Fruit fly (Drosophila melanogaster) whole organism, embryonic: ENCODE results near the gene EloB.

Source experiments
- Abd-B ChIP-seq: fragments of 200-800 bp; sonication (Bioruptor generic); optimal IDR thresholded peaks from 2 replicates; lab custom pipeline; 2018; ENCODE audit warnings: missing biosample characterization, mild to moderate bottlenecking, missing genetic modification characterization, moderate library complexity
- Adf1 ChIP-seq: fragments of 200-800 bp; sonication (Bioruptor generic); IDR thresholded peaks from 2 replicates; pipeline ENCODE4 v1.3.6; 2022; ENCODE audit warnings: missing biosample characterization, missing genetic modification characterization
- Atf6 ChIP-seq: fragments of 200-800 bp; sonication (Bioruptor generic); IDR thresholded peaks from 2 replicates; pipeline ENCODE4 v1.3.6; 2022; ENCODE audit warnings: missing biosample characterization, missing genetic modification characterization
- Awh ChIP-seq: fragments of 200-800 bp; sonication (Bioruptor generic); IDR thresholded peaks from 2 replicates; pipeline ENCODE4, ENCODE4 v1.3.6; 2022; ENCODE audit warnings: missing biosample characterization, missing genetic modification characterization
- CG10654 ChIP-seq: fragments of 200-800 bp; sonication (Bioruptor generic); optimal IDR thresholded peaks from 2 replicates; lab custom pipeline; 2016; ENCODE audit warnings: missing biosample characterization, missing genetic modification characterization
- CG12236 ChIP-seq: fragments of 200-800 bp; sonication (Bioruptor generic); optimal IDR thresholded peaks from 2 replicates; lab custom pipeline; 2016; ENCODE audit warnings: missing biosample characterization, missing genetic modification characterization
- CG12744 ChIP-seq: fragments of 200-800 bp; sonication (Bioruptor generic); optimal IDR thresholded peaks from 2 replicates; lab custom pipeline; 2016; ENCODE audit warnings: missing biosample characterization, missing genetic modification characterization
- CG12942 ChIP-seq: fragments of 200-800 bp; sonication (Bioruptor generic); optimal IDR thresholded peaks from 3 replicates; lab custom pipeline; 2016; ENCODE audit warnings: missing biosample characterization, missing genetic modification characterization
- CG13123 ChIP-seq: fragments of 200-800 bp; sonication (Bioruptor generic); optimal IDR thresholded peaks from 2 replicates; lab custom pipeline; 2016; ENCODE audit warnings: missing biosample characterization, missing genetic modification characterization
- CG13296 ChIP-seq: fragments of 200-800 bp; sonication (Bioruptor generic); optimal IDR thresholded peaks from 3 replicates; lab custom pipeline; 2018; ENCODE audit warnings: missing biosample characterization, mild to moderate bottlenecking, missing genetic modification characterization
- CG13894 ChIP-seq: fragments of 200-800 bp; sonication (Bioruptor generic); optimal IDR thresholded peaks from 3 replicates; lab custom pipeline; 2018; ENCODE audit warnings: missing biosample characterization, mild to moderate bottlenecking, missing genetic modification characterization, moderate library complexity
- CG1529 ChIP-seq: fragments of 200-800 bp; sonication (Bioruptor generic); optimal IDR thresholded peaks from 3 replicates; lab custom pipeline; 2018; ENCODE audit warnings: missing biosample characterization, missing genetic modification characterization
- CG16863 ChIP-seq: fragments of 200-800 bp; sonication (Bioruptor generic); optimal IDR thresholded peaks from 3 replicates; lab custom pipeline; 2016; ENCODE audit warnings: missing biosample characterization, missing genetic modification characterization
- CG17385 ChIP-seq: fragments of 200-800 bp; sonication (Bioruptor generic); optimal IDR thresholded peaks from 3 replicates; lab custom pipeline; 2018; ENCODE audit warnings: missing biosample characterization, mild to moderate bottlenecking, missing genetic modification characterization
- CG31365 ChIP-seq: fragments of 200-800 bp; sonication (Bioruptor generic); optimal IDR thresholded peaks from 2 replicates; lab custom pipeline; 2018; ENCODE audit warnings: missing biosample characterization, mild to moderate bottlenecking, missing genetic modification characterization
- CG4328 ChIP-seq: fragments of 200-800 bp; sonication (Bioruptor generic); optimal IDR thresholded peaks from 3 replicates; lab custom pipeline; 2017; ENCODE audit warnings: missing biosample characterization, missing genetic modification reagents, missing genetic modification characterization
- CG5953 ChIP-seq: fragments of 200-800 bp; sonication (Bioruptor generic); IDR thresholded peaks from 2 replicates; pipeline ENCODE4 v1.3.6; 2022; ENCODE audit warnings: missing biosample characterization, missing genetic modification characterization
- CG6689 ChIP-seq: fragments of 200-800 bp; sonication (Bioruptor generic); IDR thresholded peaks from 2 replicates; pipeline ENCODE4 v1.3.6; 2022; ENCODE audit warnings: missing biosample characterization, missing genetic modification characterization
- CG8944 ChIP-seq: fragments of 200-800 bp; sonication (Bioruptor generic); optimal IDR thresholded peaks from 3 replicates; lab custom pipeline; 2016; ENCODE audit warnings: missing biosample characterization, missing genetic modification characterization
- CG9817 ChIP-seq: fragments of 200-800 bp; sonication (Bioruptor generic); optimal IDR thresholded peaks from 2 replicates; lab custom pipeline; 2018; ENCODE audit warnings: missing biosample characterization, mild to moderate bottlenecking, missing genetic modification characterization, moderate library complexity
- CHES-1-like ChIP-seq: fragments of 200-800 bp; sonication (Bioruptor generic); optimal IDR thresholded peaks from 2 replicates; lab custom pipeline; 2016; ENCODE audit warnings: missing biosample characterization, missing genetic modification characterization
- Camta ChIP-seq: fragments of 200-800 bp; sonication (Bioruptor generic); optimal IDR thresholded peaks from 2 replicates; lab custom pipeline; 2016; ENCODE audit warnings: missing biosample characterization, missing genetic modification characterization
- Doc2 ChIP-seq: fragments of 200-800 bp; sonication (Bioruptor generic); IDR thresholded peaks from 2 replicates; pipeline ENCODE4 v1.3.6; 2022; ENCODE audit warnings: missing biosample characterization, missing genetic modification characterization
- Fer1 ChIP-seq: fragments of 200-800 bp; sonication (Bioruptor generic); optimal IDR thresholded peaks from 2 replicates; lab custom pipeline; 2017; ENCODE audit warnings: missing biosample characterization, mild to moderate bottlenecking, missing genetic modification characterization
- Hey ChIP-seq: fragments of 200-800 bp; sonication (Bioruptor generic); optimal IDR thresholded peaks from 3 replicates; lab custom pipeline; 2018; ENCODE audit warnings: missing biosample characterization, mild to moderate bottlenecking, missing genetic modification characterization
- Hmx ChIP-seq: fragments of 200-800 bp; sonication (Bioruptor generic); optimal IDR thresholded peaks from 2 replicates; lab custom pipeline; 2016; ENCODE audit warnings: missing biosample characterization, missing genetic modification characterization
- Hr39 ChIP-seq: fragments of >200 bp; optimal IDR thresholded peaks from 2 replicates; lab custom pipeline; 2017
- Mrtf ChIP-seq: fragments of 200-800 bp; sonication (Bioruptor generic); IDR thresholded peaks from 3 replicates; pipeline ENCODE4 v1.3.6; 2022; ENCODE audit warnings: missing biosample characterization, missing genetic modification characterization
- NfI ChIP-seq: fragments of 200-800 bp; sonication (Bioruptor generic); optimal IDR thresholded peaks from 3 replicates; lab custom pipeline; 2018; ENCODE audit warnings: missing biosample characterization, mild to moderate bottlenecking, missing genetic modification characterization, moderate library complexity
- Rfx ChIP-seq: fragments of 200-800 bp; sonication (Bioruptor generic); IDR thresholded peaks from 2 replicates; pipeline ENCODE4 v1.3.6; 2022; ENCODE audit warnings: missing biosample characterization, missing genetic modification characterization
- Sin3A ChIP-seq: fragments of >200 bp; optimal IDR thresholded peaks from 2 replicates; lab custom pipeline; 2018
- Sry-δ ChIP-seq: fragments of 200-800 bp; sonication (Bioruptor generic); optimal IDR thresholded peaks from 2 replicates; lab custom pipeline; 2016; ENCODE audit warnings: missing biosample characterization, missing genetic modification characterization
- TFAM ChIP-seq: fragments of 200-800 bp; sonication (Bioruptor generic); optimal IDR thresholded peaks from 2 replicates; lab custom pipeline; 2017; ENCODE audit warnings: missing biosample characterization, missing genetic modification characterization, inconsistent platforms
- Trl ChIP-seq, 3 experiments: fragments of >200 bp in 2 of 3; fragments of 200-800 bp in 1 of 3; sonication (Bioruptor generic) in 1 of 3; optimal IDR thresholded peaks; 2 replicates in 1 of 3; 3 replicates in 2 of 3; lab custom pipeline; 2016 to 2017; ENCODE audit warnings: missing biosample characterization in 1 of 3, missing genetic modification characterization in 1 of 3
- ab ChIP-seq: fragments of 200-800 bp; sonication (Bioruptor generic); optimal IDR thresholded peaks from 2 replicates; lab custom pipeline; 2016; ENCODE audit warnings: missing biosample characterization, missing genetic modification characterization
- bab2 ChIP-seq: fragments of 200-800 bp; sonication (Bioruptor generic); optimal IDR thresholded peaks from 2 replicates; lab custom pipeline; 2016; ENCODE audit warnings: missing biosample characterization, missing genetic modification characterization
- bcd ChIP-seq: fragments of 200-800 bp; sonication (Bioruptor generic); optimal IDR thresholded peaks from 2 replicates; lab custom pipeline; 2017; ENCODE audit warnings: missing biosample characterization, mild to moderate bottlenecking, missing genetic modification characterization
- crc ChIP-seq: fragments of 200-800 bp; sonication (Bioruptor generic); optimal IDR thresholded peaks from 2 replicates; lab custom pipeline; 2016; ENCODE audit warnings: missing biosample characterization, missing genetic modification characterization
- crol ChIP-seq: fragments of 200-800 bp; sonication (Bioruptor generic); IDR thresholded peaks from 2 replicates; pipeline ENCODE4 v1.3.6; 2022; ENCODE audit warnings: missing biosample characterization, missing genetic modification characterization
- cwo ChIP-seq: fragments of 200-800 bp; sonication (Bioruptor generic); optimal IDR thresholded peaks from 3 replicates; lab custom pipeline; 2017; ENCODE audit warnings: missing biosample characterization, missing genetic modification characterization, mild to moderate bottlenecking, moderate library complexity, missing genetic modification reagents
- disco-r ChIP-seq: fragments of 200-800 bp; sonication (Bioruptor generic); optimal IDR thresholded peaks from 2 replicates; lab custom pipeline; 2016; ENCODE audit warnings: missing biosample characterization, missing genetic modification characterization
- grn ChIP-seq: fragments of 200-800 bp; sonication (Bioruptor generic); optimal IDR thresholded peaks from 3 replicates; lab custom pipeline; 2017; ENCODE audit warnings: missing biosample characterization, missing genetic modification characterization
- hkb ChIP-seq, 2 experiments: fragments of 200-800 bp in 1 of 2; fragments of >200 bp in 1 of 2; sonication (Bioruptor generic) in 1 of 2; IDR thresholded peaks in 1 of 2; optimal IDR thresholded peaks in 1 of 2; 2 replicates each; pipeline versions ENCODE4 v1.3.6 to Lab custom; 2017 to 2022; ENCODE audit warnings: missing biosample characterization in 1 of 2, missing genetic modification characterization in 1 of 2
- kay ChIP-seq: fragments of 200-800 bp; sonication (Bioruptor generic); optimal IDR thresholded peaks from 2 replicates; lab custom pipeline; 2016; ENCODE audit warnings: missing biosample characterization, missing genetic modification characterization
- ken ChIP-seq: fragments of 200-800 bp; sonication (Bioruptor generic); IDR thresholded peaks from 3 replicates; pipeline ENCODE4 v1.3.6; 2022; ENCODE audit warnings: missing biosample characterization, missing genetic modification characterization
- mld ChIP-seq: fragments of 200-800 bp; sonication (Bioruptor generic); IDR thresholded peaks from 3 replicates; pipeline ENCODE4 v1.3.6; 2022; ENCODE audit warnings: missing biosample characterization, missing genetic modification characterization; ENCODE audit not compliant: partially characterized antibody
- pita ChIP-seq: fragments of 200-800 bp; sonication (Bioruptor generic); optimal IDR thresholded peaks from 2 replicates; lab custom pipeline; 2017; ENCODE audit warnings: missing biosample characterization, mild to moderate bottlenecking, missing genetic modification characterization
- prd ChIP-seq, 3 experiments: fragments of >200 bp in 2 of 3; fragments of 200-800 bp in 1 of 3; sonication (Bioruptor generic) in 1 of 3; optimal IDR thresholded peaks in 2 of 3; IDR thresholded peaks in 1 of 3; 2 replicates in 2 of 3; 3 replicates in 1 of 3; pipeline versions ENCODE4 v1.3.6 to Lab custom; 2017 to 2022; ENCODE audit warnings: missing biosample characterization in 1 of 3, missing genetic modification characterization in 1 of 3
- schlank ChIP-seq: fragments of 200-800 bp; sonication (Bioruptor generic); optimal IDR thresholded peaks from 2 replicates; lab custom pipeline; 2018; ENCODE audit warnings: missing biosample characterization, mild to moderate bottlenecking, missing genetic modification characterization
- sens ChIP-seq: fragments of 200-800 bp; sonication (Bioruptor generic); peaks from one replicate; lab custom pipeline; 2016; ENCODE audit warnings: missing biosample characterization, missing genetic modification characterization

The EloB gene

dm6 chr3R:20557415-20558105 is 22.1 kb downstream of the EloB start, which contains the start of the genes DPCoAC and CG5180 (continued):
- no peak for TF ChIP-seq Doc2 (GFP tag; lab: Robert Waterston, UW)
- TF ChIP-seq CG6689: peak; percentile 57; the same call in 1 of the 2 replicates
- TF ChIP-seq CG12744 (GFP tag; lab: Kevin White, UChicago): no peak
- TF ChIP-seq Adf1 (GFP tag; lab: Robert Waterston, UW): peak; percentile 83
- peak; percentile 76 for TF ChIP-seq CG13894
- TF ChIP-seq CG13296 (GFP tag; lab: Kevin White, UChicago): no peak
- no peak for TF ChIP-seq CG31365
- TF ChIP-seq Trl (optimal IDR thresholded peaks at IDR 0.05; lab: Kevin White, UChicago): no peak
- TF ChIP-seq Trl (GFP tag; optimal IDR thresholded peaks at IDR 0.05; lab: Kevin White, UChicago): peak; percentile 38
- TF ChIP-seq Sry-δ: peak; percentile 71
- TF ChIP-seq CG1529 (GFP tag; lab: Kevin White, UChicago): no peak
- TF ChIP-seq ken (GFP tag; lab: Robert Waterston, UW): peak; percentile 75
- TF ChIP-seq CG4328 (GFP tag; lab: Kevin White, UChicago): no peak
- peak; percentile 88 for TF ChIP-seq Rfx
- no peak for TF ChIP-seq Hmx
- no peak for TF ChIP-seq hkb (optimal IDR thresholded peaks at IDR 0.05; lab: Kevin White, UChicago)
- TF ChIP-seq hkb (GFP tag; IDR thresholded peaks at IDR 0.05; lab: Robert Waterston, UW): no peak; the same call in 1 of the 2 replicates
- TF ChIP-seq pita (GFP tag; lab: Kevin White, UChicago): peak; percentile 90
- no peak for TF ChIP-seq CG5953 (GFP tag; lab: Robert Waterston, UW)
- no peak for TF ChIP-seq TFAM (GFP tag; lab: Kevin White, UChicago)
- TF ChIP-seq ab (GFP tag; lab: Kevin White, UChicago): peak; percentile 5
- TF ChIP-seq CG8944 (GFP tag; lab: Kevin White, UChicago): peak; percentile 81
- TF ChIP-seq kay (GFP tag; lab: Kevin White, UChicago): peak; percentile 5
- no peak for TF ChIP-seq prd (optimal IDR thresholded peaks at IDR 0.05; lab: Kevin White, UChicago)
- TF ChIP-seq prd (GFP tag; IDR thresholded peaks at IDR 0.05; lab: Robert Waterston, UW): peak; percentile 86
- peak; percentile 1 for TF ChIP-seq schlank (tag; lab: Kevin White, UChicago)
- peak; percentile 51 for TF ChIP-seq bab2 (GFP tag; lab: Kevin White, UChicago)
- TF ChIP-seq Abd-B (GFP tag; lab: Kevin White, UChicago): peak; percentile 61
- TF ChIP-seq mld (GFP tag; lab: Robert Waterston, UW): no peak
- peak; percentile 56 for TF ChIP-seq bcd (GFP tag; lab: Kevin White, UChicago)
- TF ChIP-seq crol (GFP tag; lab: Robert Waterston, UW): no peak
- peak; percentile 9 for TF ChIP-seq Fer1 (GFP tag; lab: Kevin White, UChicago)
- TF ChIP-seq NfI: peak; percentile 72
- TF ChIP-seq Atf6 (GFP tag; lab: Robert Waterston, UW): peak; percentile 32; the same call in 1 of the 2 replicates
- peak; percentile 44 for TF ChIP-seq Sin3A (lab: Kevin White, UChicago)
- peak; percentile 51 for TF ChIP-seq CG13123
- TF ChIP-seq sens (GFP tag; lab: Kevin White, UChicago): peak; percentile 78
- peak; percentile 69 for TF ChIP-seq Awh (GFP tag; lab: Robert Waterston, UW)
- peak; percentile 62 for TF ChIP-seq crc (GFP tag; lab: Kevin White, UChicago)
- TF ChIP-seq Camta (GFP tag; lab: Kevin White, UChicago): peak; percentile 45
- TF ChIP-seq CG16863 (GFP tag; lab: Kevin White, UChicago): peak; percentile 51
- peak; percentile 63 for TF ChIP-seq CG10654
- TF ChIP-seq CG12236 (GFP tag; lab: Kevin White, UChicago): peak; percentile 12
- TF ChIP-seq Hr39 (lab: Kevin White, UChicago): no peak
- TF ChIP-seq CG17385 (GFP tag; lab: Kevin White, UChicago): peak; percentile 33
- TF ChIP-seq CHES-1-like (GFP tag; lab: Kevin White, UChicago): peak; percentile 68
- TF ChIP-seq disco-r (GFP tag; lab: Kevin White, UChicago): no peak
- TF ChIP-seq Mrtf (GFP tag; lab: Robert Waterston, UW): peak; percentile 71; the same call in 2 of the 3 replicates
- no peak for TF ChIP-seq grn (GFP tag; lab: Kevin White, UChicago)
- no peak for TF ChIP-seq Hey (tag; lab: Kevin White, UChicago)
- peak; percentile 13 for TF ChIP-seq cwo
- TF ChIP-seq CG12942 (GFP tag; lab: Kevin White, UChicago): peak; percentile 45
- TF ChIP-seq CG9817 (tag; lab: Kevin White, UChicago): peak; percentile 56
